Fruit fly (Drosophila melanogaster): Measurements from ENCODE around the gene Gr93c.

Gr93c gene

dm6 chr3R:21874982-21875466 is 30.0 kb upstream of the Gr93c start, which contains the start of gene CG6656 (continued):
- TF ChIP-seq chm (GFP tag; IDR thresholded peaks at IDR 0.05) (peak; percentile 59; the same call in 1 of the 2 replicates), CG32532 (GFP tag; IDR thresholded peaks at IDR 0.05) (peak; percentile 57; the same call in 1 of the 2 replicates), CG12942 (GFP tag; optimal IDR thresholded peaks at IDR 0.05) (no peak), CG8924 (tag; optimal IDR thresholded peaks at IDR 0.05) (no peak), hb (GFP tag; IDR thresholded peaks at IDR 0.05; ENCODE audit: partially characterized antibody) (0 out of 3 replicates have a peak, but pooled peaks have one; percentile 18), repo (GFP tag; optimal IDR thresholded peaks at IDR 0.05) (peak; percentile 6), sens (GFP tag) (peak; percentile 79), CG6813 (GFP tag; optimal IDR thresholded peaks at IDR 0.05) (peak; percentile 1), cg (GFP tag; optimal IDR thresholded peaks at IDR 0.05) (no peak), CG1529 (GFP tag; optimal IDR thresholded peaks at IDR 0.05) (no peak), Sry-β (GFP tag; optimal IDR thresholded peaks at IDR 0.05) (no peak), Dip3 (GFP tag; optimal IDR thresholded peaks at IDR 0.05) (no peak), schlank (tag; optimal IDR thresholded peaks at IDR 0.05) (no peak), ftz-f1 (GFP tag; optimal IDR thresholded peaks at IDR 0.05) (peak; percentile 34), rib (GFP tag; IDR thresholded peaks at IDR 0.05) (peak; percentile 90), Hand (GFP tag; optimal IDR thresholded peaks at IDR 0.05) (no peak), CG1233 (GFP tag; optimal IDR thresholded peaks at IDR 0.05) (no peak), CG10267 (tag; optimal IDR thresholded peaks at IDR 0.05) (peak; percentile 6), Atf6 (GFP tag; IDR thresholded peaks at IDR 0.05) (0 out of 2 replicates have a peak, but pooled peaks have one; percentile 48), jumu (GFP tag; optimal IDR thresholded peaks at IDR 0.05) (no peak), CG7839 (tag; optimal IDR thresholded peaks at IDR 0.05) (no peak)

dm6 chr3R:21873439-21873838 is 28.4 kb upstream of the Gr93c start, which contains the start of gene CG31178:
CG31178 (plus strand) TSS chr3R:21873739.
- peak; percentile 28 for TF ChIP-seq Ets65A (GFP tag)
- TF ChIP-seq Hr51 (GFP tag; optimal IDR thresholded peaks at IDR 0.05), result no peak

- TF ChIP-seq CG15696 (tag; optimal IDR thresholded peaks at IDR 0.05) (no peak), Taf1 (GFP tag; IDR thresholded peaks at IDR 0.05) (no peak), CG17385 (GFP tag; optimal IDR thresholded peaks at IDR 0.05) (peak; percentile 9), exex (tag; optimal IDR thresholded peaks at IDR 0.05) (peak; percentile 65), ranshi (GFP tag; IDR thresholded peaks at IDR 0.05) (no peak), E2f2 (GFP tag; IDR thresholded peaks at IDR 0.05) (no peak), Hmx (GFP tag; optimal IDR thresholded peaks at IDR 0.05) (no peak), Bteb2 (GFP tag; optimal IDR thresholded peaks at IDR 0.05) (no peak), lab (GFP tag; optimal IDR thresholded peaks at IDR 0.05) (peak; percentile 18), CG16813 (GFP tag; IDR thresholded peaks at IDR 0.05; ENCODE audit: partially characterized antibody) (no peak), hb (GFP tag; IDR thresholded peaks at IDR 0.05; ENCODE audit: partially characterized antibody) (no peak), CG14014 (GFP tag; IDR thresholded peaks at IDR 0.05) (no peak), zfh2 (GFP tag; optimal IDR thresholded peaks at IDR 0.05) (no peak), dysf (GFP tag; IDR thresholded peaks at IDR 0.05) (no peak), sug (tag; optimal IDR thresholded peaks at IDR 0.05) (peak; percentile 42), CG4328 (GFP tag; optimal IDR thresholded peaks at IDR 0.05) (no peak), zfh1 (GFP tag; IDR thresholded peaks at IDR 0.05) (no peak), CG7271 (tag; optimal IDR thresholded peaks at IDR 0.05) (no peak), peb (GFP tag; IDR thresholded peaks at IDR 0.05) (no peak), Pdp1 (GFP tag; optimal IDR thresholded peaks at IDR 0.05) (peak in 1 of 2 experiments; percentile 76), CG16815 (GFP tag; optimal IDR thresholded peaks at IDR 0.05) (no peak), chinmo (GFP tag; IDR thresholded peaks at IDR 0.05; ENCODE audit: partially characterized antibody) (0 out of 4 replicates have a peak, but pooled peaks have one; percentile 31), CG12942 (GFP tag; optimal IDR thresholded peaks at IDR 0.05) (no peak), CG18476 (GFP tag; optimal IDR thresholded peaks at IDR 0.05) (no peak), salm (tag; optimal IDR thresholded peaks at IDR 0.05) (peak; percentile 36), CG13624 (GFP tag; optimal IDR thresholded peaks at IDR 0.05) (no peak)
Observed at dm6 chr3R:21871348-21871940, 26.4 kb upstream of the Gr93c start.

All from whole organism, embryonic.